Worm (Caenorhabditis elegans) whole organism, early embryonic: ENCODE results near the gene snu-66.

Experiments used
- B0310.2 ChIP-seq: sonication (generic microtip); optimal IDR thresholded peaks from 2 replicates; lab custom pipeline; 2016; ENCODE audit warnings: mild to moderate bottlenecking, missing genetic modification characterization, missing compliant biosample characterization
- F13C5.2 ChIP-seq: sonication (generic microtip); optimal IDR thresholded peaks from 2 replicates; lab custom pipeline; 2017; ENCODE audit warnings: mild to moderate bottlenecking, missing genetic modification characterization, inconsistent platforms, missing compliant biosample characterization
- aly-1 ChIP-seq: sonication (generic microtip); optimal IDR thresholded peaks from 2 replicates; lab custom pipeline; 2016; ENCODE audit warnings: missing genetic modification characterization, missing compliant biosample characterization
- ama-1 ChIP-seq: fragments of 150-350 bp; optimal IDR thresholded peaks from 2 replicates; lab custom pipeline; 2014
- ceh-13 ChIP-seq: fragments of 200-800 bp; sonication (Bioruptor generic); optimal IDR thresholded peaks from 2 replicates; lab custom pipeline; 2018; ENCODE audit warnings: mild to moderate bottlenecking, missing genetic modification characterization, missing compliant biosample characterization
- ceh-36 ChIP-seq: sonication (generic microtip); optimal IDR thresholded peaks from 2 replicates; lab custom pipeline; 2016; ENCODE audit warnings: missing genetic modification characterization, inconsistent platforms, missing compliant biosample characterization
- ets-7 ChIP-seq: sonication (generic microtip); optimal IDR thresholded peaks from 2 replicates; lab custom pipeline; 2016; ENCODE audit warnings: missing genotype, missing genetic modification characterization, missing compliant biosample characterization
- flt-1 ChIP-seq: fragments of 200-800 bp; sonication (Bioruptor generic); IDR thresholded peaks from 2 replicates; pipeline ENCODE4 v1.3.6; 2022; ENCODE audit warnings: missing genetic modification characterization, missing compliant biosample characterization
- hmbx-1 ChIP-seq: sonication (generic microtip); optimal IDR thresholded peaks from 2 replicates; lab custom pipeline; 2016; ENCODE audit warnings: mild to moderate bottlenecking, missing genetic modification characterization, missing compliant biosample characterization
- hmg-4 ChIP-seq: fragments of 200-800 bp; sonication (Bioruptor generic); optimal IDR thresholded peaks from 2 replicates; lab custom pipeline; 2018; ENCODE audit warnings: mild to moderate bottlenecking, missing genetic modification characterization, missing compliant biosample characterization
- hnd-1 ChIP-seq: sonication (generic microtip); optimal IDR thresholded peaks from 2 replicates; lab custom pipeline; 2016; ENCODE audit warnings: missing genetic modification characterization, missing compliant biosample characterization
- pes-1 ChIP-seq: fragments of 200-800 bp; sonication (Bioruptor generic); IDR thresholded peaks from 2 replicates; pipeline ENCODE4 v1.3.6; 2022; ENCODE audit warnings: missing genetic modification reagents, missing genetic modification characterization, missing compliant biosample characterization
- scrt-1 ChIP-seq: fragments of 200-800 bp; sonication (Bioruptor generic); IDR thresholded peaks from 2 replicates; pipeline ENCODE4 v1.3.6; 2022; ENCODE audit warnings: missing genetic modification characterization, missing compliant biosample characterization
- sea-1 ChIP-seq: fragments of 200-800 bp; sonication (Bioruptor generic); conservative IDR thresholded peaks from 2 replicates; pipeline ENCODE4 v1.3.6; 2022; ENCODE audit warnings: missing genetic modification characterization, missing compliant biosample characterization
- tbx-11 ChIP-seq: fragments of 200-800 bp; sonication (Bioruptor generic); IDR thresholded peaks from 2 replicates; pipeline ENCODE4 v1.3.6; 2022; ENCODE audit warnings: missing genetic modification characterization, missing compliant biosample characterization
- tbx-37 ChIP-seq: fragments of 200-800 bp; sonication (Bioruptor generic); conservative IDR thresholded peaks from 2 replicates; pipeline ENCODE4 v1.3.6; 2022; ENCODE audit warnings: missing genetic modification reagents, missing genetic modification characterization, missing compliant biosample characterization
- tra-4 ChIP-seq: sonication (generic microtip); optimal IDR thresholded peaks from 2 replicates; lab custom pipeline; 2017; ENCODE audit warnings: missing genetic modification characterization, missing compliant biosample characterization

The snu-66 gene

DNA sequence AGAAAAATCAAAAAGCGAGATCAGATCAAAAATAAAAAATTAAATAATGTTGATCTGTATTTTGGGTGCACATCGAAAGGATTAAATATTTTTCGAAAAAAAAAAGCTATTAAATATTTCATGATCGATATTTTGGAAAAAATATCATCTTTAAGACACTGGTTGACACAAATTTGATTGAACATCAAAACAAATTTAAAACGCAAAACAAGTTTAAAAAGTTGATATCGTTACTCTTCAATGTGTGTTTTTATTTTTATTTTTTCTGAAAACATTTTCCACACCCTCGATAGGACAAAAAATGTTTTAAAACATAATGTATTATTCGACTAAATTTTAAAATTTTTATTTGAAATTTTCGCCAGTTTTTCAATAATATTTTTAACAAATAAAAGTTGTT is 37.5 kb downstream of the snu-66 start, which contains the start of gene C54F6.12:
Gene C54F6.12 (minus strand): TSS at position 101 of the 400 bp plus-strand sequence.
- TF ChIP-seq B0310.2: no peak
- TF ChIP-seq ceh-36 (tag; lab: Kevin White, UChicago): no peak
- no peak for TF ChIP-seq aly-1 (tag; lab: Kevin White, UChicago)
- no peak for TF ChIP-seq scrt-1 (GFP tag; lab: Robert Waterston, UW)
- no peak for TF ChIP-seq tbx-37 (GFP tag; lab: Robert Waterston, UW)
- no peak for TF ChIP-seq flt-1
- no peak for TF ChIP-seq ceh-13 (GFP tag; lab: Kevin White, UChicago)
- TF ChIP-seq hmg-4 (GFP tag; lab: Kevin White, UChicago): no peak
- TF ChIP-seq F13C5.2 (tag; lab: Kevin White, UChicago): no peak
- TF ChIP-seq hnd-1 (tag; lab: Kevin White, UChicago): no peak
- TF ChIP-seq pes-1 (GFP tag; lab: Robert Waterston, UW): no peak
- TF ChIP-seq tbx-11 (GFP tag; lab: Robert Waterston, UW): no peak
- no peak for TF ChIP-seq tra-4 (tag; lab: Kevin White, UChicago)
- no peak for TF ChIP-seq sea-1 (GFP tag; lab: Robert Waterston, UW)
- no peak for TF ChIP-seq ama-1 (lab: Kevin White, UChicago)
- no peak for TF ChIP-seq ets-7 (tag; lab: Kevin White, UChicago)

DNA sequence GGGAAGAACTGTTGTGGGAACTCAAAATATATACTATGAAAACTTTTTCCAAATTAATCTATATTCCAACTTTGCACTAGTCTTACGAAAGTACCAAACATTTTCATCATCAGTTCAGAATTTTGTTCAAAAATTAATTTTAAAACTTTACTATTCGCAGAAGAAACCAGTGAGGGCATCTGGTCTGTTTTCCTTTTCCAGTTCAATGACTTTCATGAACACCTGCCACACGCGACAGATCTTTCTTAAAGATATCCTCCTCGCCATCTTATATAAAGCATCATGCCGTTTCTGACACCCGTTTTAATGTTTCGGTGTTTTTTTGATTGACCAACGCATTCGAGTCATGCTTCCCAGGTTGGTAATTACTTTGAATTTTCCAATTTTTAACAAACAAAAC is 42.5 kb downstream of the snu-66 start, which contains the start of gene C54F6.3:
Gene C54F6.3 (plus strand): TSS at position 301 of the 400 bp plus-strand sequence.
- TF ChIP-seq flt-1: no peak
- TF ChIP-seq tbx-37 (GFP tag; lab: Robert Waterston, UW): no peak
- no peak for TF ChIP-seq ceh-13 (GFP tag; lab: Kevin White, UChicago)
- no peak for TF ChIP-seq ceh-36 (tag; lab: Kevin White, UChicago)
- TF ChIP-seq tbx-11 (GFP tag; lab: Robert Waterston, UW): no peak
- TF ChIP-seq hnd-1 (tag; lab: Kevin White, UChicago): no peak
- no peak for TF ChIP-seq tra-4 (tag; lab: Kevin White, UChicago)
- TF ChIP-seq B0310.2: no peak
- TF ChIP-seq scrt-1 (GFP tag; lab: Robert Waterston, UW): no peak
- no peak for TF ChIP-seq hmg-4 (GFP tag; lab: Kevin White, UChicago)
- TF ChIP-seq pes-1 (GFP tag; lab: Robert Waterston, UW): no peak
- no peak for TF ChIP-seq ama-1 (lab: Kevin White, UChicago)
- TF ChIP-seq ets-7 (tag; lab: Kevin White, UChicago): no peak
- TF ChIP-seq F13C5.2 (tag; lab: Kevin White, UChicago): no peak
- TF ChIP-seq hmbx-1 (tag; lab: Kevin White, UChicago): no peak
- TF ChIP-seq sea-1 (GFP tag; lab: Robert Waterston, UW): no peak
- TF ChIP-seq aly-1 (tag; lab: Kevin White, UChicago): no peak

DNA sequence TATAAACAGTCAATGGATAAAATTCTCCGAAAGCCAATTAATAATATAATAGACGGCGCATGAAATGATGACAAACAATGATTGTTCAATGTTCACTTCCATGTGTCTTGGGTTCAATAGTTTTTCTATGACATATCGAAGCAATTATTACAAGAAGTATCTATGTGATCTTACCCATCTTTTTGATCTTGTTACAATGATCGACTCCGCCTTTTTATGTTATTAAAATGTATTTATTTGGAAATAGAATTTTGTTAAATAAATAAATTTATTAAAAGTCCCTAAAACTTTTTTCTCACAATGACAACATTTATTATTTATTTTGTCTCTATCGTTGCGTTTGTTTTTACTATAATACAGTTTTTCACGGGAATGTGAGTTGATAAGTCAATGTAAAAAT is 45.6 kb downstream of the snu-66 start, which contains the start of gene swt-2:
Gene swt-2 (plus strand): TSS at position 301 of the 400 bp plus-strand sequence.
- TF ChIP-seq tbx-11 (GFP tag; lab: Robert Waterston, UW) (no peak), hnd-1 (tag; lab: Kevin White, UChicago) (no peak)

DNA sequence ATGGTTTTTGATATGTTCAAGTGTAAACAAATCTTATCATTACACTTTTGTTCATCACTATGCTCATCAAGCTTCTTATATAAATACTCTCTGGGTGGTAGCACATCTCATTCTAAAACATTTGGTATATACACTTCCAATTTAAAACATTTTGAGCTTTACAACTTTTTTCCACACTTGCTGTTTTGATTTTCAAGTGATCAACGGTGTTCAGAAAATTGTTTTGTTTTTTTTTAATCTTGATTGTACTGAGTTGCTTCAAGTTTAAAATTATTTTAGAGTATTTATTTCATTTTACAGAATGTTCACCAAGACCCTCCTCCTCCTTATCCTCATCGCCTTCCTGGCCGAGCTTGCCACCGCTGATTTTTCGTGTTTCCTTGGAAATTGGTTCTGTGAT is 46.7 kb downstream of the snu-66 start, which contains the start of gene C54F6.5:
Gene C54F6.5 (plus strand): TSS at position 301 of the 400 bp plus-strand sequence.
- no peak for TF ChIP-seq B0310.2
- TF ChIP-seq hmbx-1 (tag; lab: Kevin White, UChicago): no peak
- no peak for TF ChIP-seq ama-1 (lab: Kevin White, UChicago)
- no peak for TF ChIP-seq ceh-36 (tag; lab: Kevin White, UChicago)
- no peak for TF ChIP-seq sea-1 (GFP tag; lab: Robert Waterston, UW)
- no peak for TF ChIP-seq tbx-11 (GFP tag; lab: Robert Waterston, UW)
- TF ChIP-seq ets-7 (tag; lab: Kevin White, UChicago): no peak
- no peak for TF ChIP-seq hnd-1 (tag; lab: Kevin White, UChicago)
- no peak for TF ChIP-seq aly-1 (tag; lab: Kevin White, UChicago)
- TF ChIP-seq scrt-1 (GFP tag; lab: Robert Waterston, UW): no peak
- no peak for TF ChIP-seq tbx-37 (GFP tag; lab: Robert Waterston, UW)
- TF ChIP-seq flt-1: no peak
- no peak for TF ChIP-seq hmg-4 (GFP tag; lab: Kevin White, UChicago)
- TF ChIP-seq tra-4 (tag; lab: Kevin White, UChicago): no peak
- TF ChIP-seq pes-1 (GFP tag; lab: Robert Waterston, UW): no peak
- TF ChIP-seq F13C5.2 (tag; lab: Kevin White, UChicago): no peak
- TF ChIP-seq ceh-13 (GFP tag; lab: Kevin White, UChicago): no peak

DNA sequence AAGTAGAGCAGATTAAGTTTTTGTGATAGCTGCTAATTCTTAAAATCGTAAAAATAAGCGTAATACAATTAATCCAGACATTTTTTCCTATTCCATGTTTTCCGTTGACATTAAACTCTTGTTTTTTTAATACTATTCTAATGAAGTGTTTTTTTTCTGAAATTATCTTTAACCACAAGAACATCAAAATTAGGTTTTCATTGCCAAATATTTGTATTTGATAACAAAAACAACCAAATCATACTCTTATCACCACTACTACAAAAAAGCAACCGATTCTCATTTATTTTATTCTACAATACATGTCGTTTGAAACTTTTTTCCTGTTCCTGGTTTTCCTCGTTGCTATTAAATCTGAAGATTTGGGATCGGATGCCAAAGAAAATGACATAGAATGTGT is 48.3 kb downstream of the snu-66 start, which contains the start of gene C54F6.17:
Gene C54F6.17 (plus strand): TSS at position 301 of the 400 bp plus-strand sequence.
- TF ChIP-seq flt-1: no peak
- no peak for TF ChIP-seq tbx-37 (GFP tag; lab: Robert Waterston, UW)
- TF ChIP-seq ama-1 (lab: Kevin White, UChicago): no peak
- no peak for TF ChIP-seq ceh-36 (tag; lab: Kevin White, UChicago)
- no peak for TF ChIP-seq sea-1 (GFP tag; lab: Robert Waterston, UW)
- no peak for TF ChIP-seq pes-1 (GFP tag; lab: Robert Waterston, UW)
- TF ChIP-seq ceh-13 (GFP tag; lab: Kevin White, UChicago): no peak
- TF ChIP-seq B0310.2: no peak
- no peak for TF ChIP-seq tbx-11 (GFP tag; lab: Robert Waterston, UW)
- no peak for TF ChIP-seq aly-1 (tag; lab: Kevin White, UChicago)
- TF ChIP-seq hmbx-1 (tag; lab: Kevin White, UChicago): no peak
- no peak for TF ChIP-seq ets-7 (tag; lab: Kevin White, UChicago)
- no peak for TF ChIP-seq hnd-1 (tag; lab: Kevin White, UChicago)
- no peak for TF ChIP-seq hmg-4 (GFP tag; lab: Kevin White, UChicago)

DNA sequence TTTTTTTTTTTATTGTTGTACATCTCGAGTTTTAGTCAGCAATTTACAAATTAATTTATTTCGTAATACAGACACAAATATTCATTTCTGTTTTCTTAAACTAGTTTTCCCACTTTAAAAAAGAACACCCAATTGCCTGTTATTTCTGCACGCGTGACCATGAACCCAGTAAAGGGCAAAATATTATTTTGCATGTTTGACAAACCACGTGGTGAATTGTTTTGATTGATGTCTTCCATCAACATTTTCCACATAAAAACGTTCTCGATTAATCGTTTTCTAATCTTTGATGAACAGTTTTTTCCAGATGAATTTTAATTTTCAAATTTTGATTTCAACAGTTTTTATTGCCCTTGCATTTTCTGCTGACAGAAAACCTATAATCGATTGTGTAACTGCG is 49.8 kb downstream of the snu-66 start, which contains the start of gene C54F6.18:
Gene C54F6.18 (plus strand): TSS at position 301 of the 400 bp plus-strand sequence.
- TF ChIP-seq flt-1: no peak
- no peak for TF ChIP-seq ets-7 (tag; lab: Kevin White, UChicago)
- no peak for TF ChIP-seq tbx-37 (GFP tag; lab: Robert Waterston, UW)
- TF ChIP-seq aly-1 (tag; lab: Kevin White, UChicago): no peak
- no peak for TF ChIP-seq ceh-13 (GFP tag; lab: Kevin White, UChicago)
- no peak for TF ChIP-seq sea-1 (GFP tag; lab: Robert Waterston, UW)
- TF ChIP-seq F13C5.2 (tag; lab: Kevin White, UChicago): no peak
- no peak for TF ChIP-seq B0310.2
